Worm (Caenorhabditis elegans) whole organism, early embryonic: ENCODE results near the gene ubc-21.

Experiments used
- B0310.2 ChIP-seq: sonication (generic microtip); optimal IDR thresholded peaks from 2 replicates; lab custom pipeline; 2016; ENCODE audit warnings: mild to moderate bottlenecking, missing genetic modification characterization, missing compliant biosample characterization
- F13C5.2 ChIP-seq: sonication (generic microtip); optimal IDR thresholded peaks from 2 replicates; lab custom pipeline; 2017; ENCODE audit warnings: mild to moderate bottlenecking, missing genetic modification characterization, inconsistent platforms, missing compliant biosample characterization
- ama-1 ChIP-seq: fragments of 150-350 bp; optimal IDR thresholded peaks from 2 replicates; lab custom pipeline; 2014
- ceh-13 ChIP-seq: fragments of 200-800 bp; sonication (Bioruptor generic); optimal IDR thresholded peaks from 2 replicates; lab custom pipeline; 2018; ENCODE audit warnings: mild to moderate bottlenecking, missing genetic modification characterization, missing compliant biosample characterization
- ceh-36 ChIP-seq: sonication (generic microtip); optimal IDR thresholded peaks from 2 replicates; lab custom pipeline; 2016; ENCODE audit warnings: missing genetic modification characterization, inconsistent platforms, missing compliant biosample characterization
- flt-1 ChIP-seq: fragments of 200-800 bp; sonication (Bioruptor generic); IDR thresholded peaks from 2 replicates; pipeline ENCODE4 v1.3.6; 2022; ENCODE audit warnings: missing genetic modification characterization, missing compliant biosample characterization
- hmg-4 ChIP-seq: fragments of 200-800 bp; sonication (Bioruptor generic); optimal IDR thresholded peaks from 2 replicates; lab custom pipeline; 2018; ENCODE audit warnings: mild to moderate bottlenecking, missing genetic modification characterization, missing compliant biosample characterization
- hnd-1 ChIP-seq: sonication (generic microtip); optimal IDR thresholded peaks from 2 replicates; lab custom pipeline; 2016; ENCODE audit warnings: missing genetic modification characterization, missing compliant biosample characterization
- pes-1 ChIP-seq: fragments of 200-800 bp; sonication (Bioruptor generic); IDR thresholded peaks from 2 replicates; pipeline ENCODE4 v1.3.6; 2022; ENCODE audit warnings: missing genetic modification reagents, missing genetic modification characterization, missing compliant biosample characterization
- scrt-1 ChIP-seq: fragments of 200-800 bp; sonication (Bioruptor generic); IDR thresholded peaks from 2 replicates; pipeline ENCODE4 v1.3.6; 2022; ENCODE audit warnings: missing genetic modification characterization, missing compliant biosample characterization
- sea-1 ChIP-seq: fragments of 200-800 bp; sonication (Bioruptor generic); conservative IDR thresholded peaks from 2 replicates; pipeline ENCODE4 v1.3.6; 2022; ENCODE audit warnings: missing genetic modification characterization, missing compliant biosample characterization
- tbx-11 ChIP-seq: fragments of 200-800 bp; sonication (Bioruptor generic); IDR thresholded peaks from 2 replicates; pipeline ENCODE4 v1.3.6; 2022; ENCODE audit warnings: missing genetic modification characterization, missing compliant biosample characterization
- tbx-37 ChIP-seq: fragments of 200-800 bp; sonication (Bioruptor generic); conservative IDR thresholded peaks from 2 replicates; pipeline ENCODE4 v1.3.6; 2022; ENCODE audit warnings: missing genetic modification reagents, missing genetic modification characterization, missing compliant biosample characterization
- tra-4 ChIP-seq: sonication (generic microtip); optimal IDR thresholded peaks from 2 replicates; lab custom pipeline; 2017; ENCODE audit warnings: missing genetic modification characterization, missing compliant biosample characterization

- no peak for TF ChIP-seq hmg-4 (GFP tag; lab: Kevin White, UChicago)
- TF ChIP-seq scrt-1, result no peak
- no peak for TF ChIP-seq ceh-13 (GFP tag; lab: Kevin White, UChicago)
- no peak for TF ChIP-seq tra-4 (tag; lab: Kevin White, UChicago)
- no peak for TF ChIP-seq B0310.2
- no peak for TF ChIP-seq sea-1
- no peak for TF ChIP-seq ama-1 (lab: Kevin White, UChicago)
- TF ChIP-seq F13C5.2 (tag; lab: Kevin White, UChicago), result no peak
- TF ChIP-seq ceh-36 (tag; lab: Kevin White, UChicago), result no peak
- no peak for TF ChIP-seq flt-1
- no peak for TF ChIP-seq pes-1 (GFP tag; lab: Robert Waterston, UW)
- no peak for TF ChIP-seq hnd-1 (tag; lab: Kevin White, UChicago)
- no peak for TF ChIP-seq tbx-11 (GFP tag; lab: Robert Waterston, UW)
- no peak for TF ChIP-seq tbx-37 (GFP tag; lab: Robert Waterston, UW)
These were observed 22.8 kb upstream of the ubc-21 start, which contains the start of gene C28G1.10 for ce11 chrX:8846447-8847237.
